Fruit fly (Drosophila melanogaster) whole organism, embryonic: Measurements from ENCODE around the gene Z600.

Experiments
- Asciz ChIP-seq: fragments of 200-800 bp; sonication (Bioruptor generic); optimal IDR thresholded peaks from 2 replicates; lab custom pipeline; 2017; ENCODE audit warnings: missing biosample characterization, mild to moderate bottlenecking, missing genetic modification characterization, missing genetic modification reagents
- Atf-2 ChIP-seq: fragments of 200-800 bp; sonication (Bioruptor generic); optimal IDR thresholded peaks from 2 replicates; lab custom pipeline; 2016; ENCODE audit warnings: missing biosample characterization, missing genetic modification characterization
- Awh ChIP-seq: fragments of 200-800 bp; sonication (Bioruptor generic); IDR thresholded peaks from 2 replicates; pipeline ENCODE4, ENCODE4 v1.3.6; 2022; ENCODE audit warnings: missing biosample characterization, missing genetic modification characterization
- B-H1 ChIP-seq: fragments of 200-800 bp; sonication (Bioruptor generic); IDR thresholded peaks from 3 replicates; pipeline ENCODE4 v1.3.6; 2022; ENCODE audit warnings: missing biosample characterization, missing genetic modification characterization
- Bteb2 ChIP-seq: fragments of 200-800 bp; sonication (Bioruptor generic); optimal IDR thresholded peaks from 2 replicates; lab custom pipeline; 2016; ENCODE audit warnings: missing biosample characterization, missing genetic modification characterization
- CG10366 ChIP-seq: fragments of 200-800 bp; sonication (Bioruptor generic); IDR thresholded peaks from 2 replicates; pipeline ENCODE4 v1.3.6; 2022; ENCODE audit warnings: missing biosample characterization, missing genetic modification characterization
- CG11723 ChIP-seq: fragments of 200-800 bp; sonication (Bioruptor generic); optimal IDR thresholded peaks from 2 replicates; lab custom pipeline; 2017; ENCODE audit warnings: missing biosample characterization, mild to moderate bottlenecking, missing genetic modification characterization
- CG13424 ChIP-seq: fragments of 200-800 bp; sonication (Bioruptor generic); optimal IDR thresholded peaks from 2 replicates; lab custom pipeline; 2019; ENCODE audit warnings: missing biosample characterization, mild to moderate bottlenecking, missing genetic modification characterization, moderate library complexity
- CG13894 ChIP-seq: fragments of 200-800 bp; sonication (Bioruptor generic); optimal IDR thresholded peaks from 3 replicates; lab custom pipeline; 2018; ENCODE audit warnings: missing biosample characterization, mild to moderate bottlenecking, missing genetic modification characterization, moderate library complexity
- CG14014 ChIP-seq: fragments of 200-800 bp; sonication (Bioruptor generic); IDR thresholded peaks from 2 replicates; pipeline ENCODE4 v1.3.6; 2022; ENCODE audit warnings: missing biosample characterization, missing genetic modification characterization
- CG14441 ChIP-seq: fragments of 200-800 bp; sonication (Bioruptor generic); IDR thresholded peaks from 2 replicates; pipeline ENCODE4 v1.3.6; 2022; ENCODE audit warnings: missing biosample characterization, missing genetic modification characterization
- CG14965 ChIP-seq: fragments of 200-800 bp; sonication (Bioruptor generic); optimal IDR thresholded peaks from 2 replicates; lab custom pipeline; 2016; ENCODE audit warnings: missing biosample characterization, missing genetic modification characterization, borderline replicate concordance
- CG15269 ChIP-seq: fragments of 200-800 bp; sonication (Bioruptor generic); optimal IDR thresholded peaks from 2 replicates; lab custom pipeline; 2018; ENCODE audit warnings: missing biosample characterization, mild to moderate bottlenecking, missing genetic modification characterization, moderate library complexity
- CG1832 ChIP-seq: fragments of 200-800 bp; sonication (Bioruptor generic); optimal IDR thresholded peaks from 2 replicates; lab custom pipeline; 2017; ENCODE audit warnings: missing biosample characterization, mild to moderate bottlenecking, missing genetic modification characterization, inconsistent platforms
- CG2129 ChIP-seq: fragments of 200-800 bp; sonication (Bioruptor generic); IDR thresholded peaks from 2 replicates; pipeline ENCODE4 v1.3.6; 2022; ENCODE audit warnings: missing biosample characterization, missing genetic modification characterization; ENCODE audit not compliant: partially characterized antibody
- CG32532 ChIP-seq: fragments of 200-800 bp; sonication (Bioruptor generic); IDR thresholded peaks from 2 replicates; pipeline ENCODE4 v1.3.6; 2022; ENCODE audit warnings: missing biosample characterization, missing genetic modification characterization
- CG3838 ChIP-seq: fragments of 200-800 bp; sonication (Bioruptor generic); optimal IDR thresholded peaks from 3 replicates; lab custom pipeline; 2016; ENCODE audit warnings: missing biosample characterization, missing genetic modification characterization
- CG4424 ChIP-seq: fragments of 200-800 bp; sonication (Bioruptor generic); optimal IDR thresholded peaks from 3 replicates; lab custom pipeline; 2016; ENCODE audit warnings: missing biosample characterization, missing genetic modification characterization
- CG4854 ChIP-seq: fragments of 200-800 bp; sonication (Bioruptor generic); optimal IDR thresholded peaks from 2 replicates; lab custom pipeline; 2016; ENCODE audit warnings: missing biosample characterization, missing genetic modification characterization, inconsistent platforms
- CG7357 ChIP-seq: fragments of 200-800 bp; sonication (Bioruptor generic); IDR thresholded peaks from 3 replicates; pipeline ENCODE4 v1.3.6; 2022; ENCODE audit warnings: missing biosample characterization, missing genetic modification characterization
- CG7745 ChIP-seq: fragments of 200-800 bp; sonication (Bioruptor generic); optimal IDR thresholded peaks from 2 replicates; lab custom pipeline; 2018; ENCODE audit warnings: missing biosample characterization, mild to moderate bottlenecking, missing genetic modification characterization, moderate library complexity
- CG7928 ChIP-seq: fragments of 200-800 bp; sonication (Bioruptor generic); optimal IDR thresholded peaks from 2 replicates; lab custom pipeline; 2017; ENCODE audit warnings: missing biosample characterization, mild to moderate bottlenecking, missing genetic modification characterization
- CG9437 ChIP-seq: fragments of 200-800 bp; sonication (Bioruptor generic); optimal IDR thresholded peaks from 2 replicates; lab custom pipeline; 2018; ENCODE audit warnings: missing biosample characterization, mild to moderate bottlenecking, missing genetic modification characterization
- CG9727 ChIP-seq: fragments of 200-800 bp; sonication (Bioruptor generic); optimal IDR thresholded peaks from 3 replicates; lab custom pipeline; 2017; ENCODE audit warnings: missing biosample characterization, mild to moderate bottlenecking, missing genetic modification characterization
- Deaf1 ChIP-seq: fragments of 200-800 bp; optimal IDR thresholded peaks from 3 replicates; lab custom pipeline; 2019; ENCODE audit warnings: missing biosample characterization, mild to moderate bottlenecking, missing genetic modification characterization, moderate library complexity
- Dll ChIP-seq: fragments of 200-800 bp; sonication (Bioruptor generic); IDR thresholded peaks from 4 replicates; pipeline ENCODE4 v1.3.6; 2022; ENCODE audit warnings: missing biosample characterization, missing genetic modification characterization; ENCODE audit not compliant: partially characterized antibody
- GATAe ChIP-seq: fragments of 200-800 bp; sonication (Bioruptor generic); conservative IDR thresholded peaks from 2 replicates; pipeline ENCODE4 v1.3.6; 2022; ENCODE audit warnings: missing biosample characterization, missing genetic modification characterization
- HLHmδ ChIP-seq: fragments of 200-800 bp; sonication (Bioruptor generic); optimal IDR thresholded peaks from 2 replicates; lab custom pipeline; 2018; ENCODE audit warnings: missing biosample characterization, mild to moderate bottlenecking, missing genetic modification characterization, moderate library complexity
- Hr3 ChIP-seq: fragments of 200-800 bp; sonication (Bioruptor generic); optimal IDR thresholded peaks from 3 replicates; lab custom pipeline; 2016; ENCODE audit warnings: missing biosample characterization, missing genetic modification characterization
- MTF-1 ChIP-seq: fragments of 200-800 bp; sonication (Bioruptor generic); optimal IDR thresholded peaks from 2 replicates; lab custom pipeline; 2018; ENCODE audit warnings: missing biosample characterization, mild to moderate bottlenecking, missing genetic modification characterization, borderline replicate concordance
- Max ChIP-seq: fragments of 200-800 bp; sonication (Bioruptor generic); optimal IDR thresholded peaks from 2 replicates; lab custom pipeline; 2016; ENCODE audit warnings: missing biosample characterization, mild to moderate bottlenecking, missing genetic modification characterization
- Nf-YA ChIP-seq: fragments of 200-800 bp; sonication (Bioruptor generic); IDR thresholded peaks from 2 replicates; pipeline ENCODE4 v1.3.6; 2022; ENCODE audit warnings: missing biosample characterization, missing genetic modification characterization
- Scr ChIP-seq: fragments of 200-800 bp; sonication (Bioruptor generic); IDR thresholded peaks from 2 replicates; pipeline ENCODE4 v1.3.6; 2022; ENCODE audit warnings: missing biosample characterization, missing genetic modification characterization; ENCODE audit not compliant: partially characterized antibody
- Side ChIP-seq: fragments of 200-800 bp; sonication (Bioruptor generic); optimal IDR thresholded peaks from 2 replicates; lab custom pipeline; 2016; ENCODE audit warnings: missing biosample characterization, missing genetic modification characterization
- Trl ChIP-seq, 3 experiments: fragments of >200 bp in 2 of 3; fragments of 200-800 bp in 1 of 3; sonication (Bioruptor generic) in 1 of 3; optimal IDR thresholded peaks; 2 replicates in 1 of 3; 3 replicates in 2 of 3; lab custom pipeline; 2016 to 2017; ENCODE audit warnings: missing biosample characterization in 1 of 3, missing genetic modification characterization in 1 of 3
- Xbp1 ChIP-seq: fragments of 200-800 bp; sonication (Bioruptor generic); optimal IDR thresholded peaks from 3 replicates; lab custom pipeline; 2016; ENCODE audit warnings: missing biosample characterization, mild to moderate bottlenecking, missing genetic modification characterization
- crc ChIP-seq: fragments of 200-800 bp; sonication (Bioruptor generic); optimal IDR thresholded peaks from 2 replicates; lab custom pipeline; 2016; ENCODE audit warnings: missing biosample characterization, missing genetic modification characterization
- croc ChIP-seq: fragments of 200-800 bp; sonication (Bioruptor generic); conservative IDR thresholded peaks from 3 replicates; pipeline ENCODE4 v1.3.6; 2022; ENCODE audit warnings: missing biosample characterization, missing genetic modification characterization
- jumu ChIP-seq: fragments of 200-800 bp; sonication (Bioruptor generic); optimal IDR thresholded peaks from 3 replicates; lab custom pipeline; 2016; ENCODE audit warnings: missing biosample characterization, missing genetic modification characterization
- odd ChIP-seq: fragments of 200-800 bp; sonication (Bioruptor generic); optimal IDR thresholded peaks from 2 replicates; lab custom pipeline; 2017; ENCODE audit warnings: missing biosample characterization, mild to moderate bottlenecking, missing genetic modification characterization
- pnt ChIP-seq: fragments of 200-800 bp; sonication (Bioruptor generic); optimal IDR thresholded peaks from 3 replicates; lab custom pipeline; 2016; ENCODE audit warnings: missing biosample characterization, missing genetic modification characterization
- pum ChIP-seq: fragments of 200-800 bp; sonication (Bioruptor generic); optimal IDR thresholded peaks from 2 replicates; lab custom pipeline; 2016; ENCODE audit warnings: missing biosample characterization, missing genetic modification characterization
- sc ChIP-seq, 3 experiments: fragments of >200 bp in 2 of 3; fragments of 200-800 bp in 1 of 3; sonication (Bioruptor generic) in 1 of 3; optimal IDR thresholded peaks; 2 replicates in 2 of 3; 3 replicates in 1 of 3; lab custom pipeline; 2017; ENCODE audit warnings: mild to moderate bottlenecking in 1 of 3, missing biosample characterization in 1 of 3, missing genetic modification characterization in 1 of 3, missing genetic modification reagents in 1 of 3
- sens ChIP-seq: fragments of 200-800 bp; sonication (Bioruptor generic); peaks from one replicate; lab custom pipeline; 2016; ENCODE audit warnings: missing biosample characterization, missing genetic modification characterization
- shn ChIP-seq: fragments of 200-800 bp; sonication (Bioruptor generic); optimal IDR thresholded peaks from 3 replicates; lab custom pipeline; 2016; ENCODE audit warnings: missing biosample characterization, missing genetic modification characterization
- twi ChIP-seq: fragments of 200-800 bp; optimal IDR thresholded peaks from 2 replicates; lab custom pipeline; 2019; ENCODE audit warnings: missing biosample characterization, mild to moderate bottlenecking, missing genetic modification characterization, moderate library complexity
- zfh2 ChIP-seq: fragments of 200-800 bp; sonication (Bioruptor generic); optimal IDR thresholded peaks from 2 replicates; lab custom pipeline; 2016; ENCODE audit warnings: missing biosample characterization, missing genetic modification characterization

The Z600 gene

DNA sequence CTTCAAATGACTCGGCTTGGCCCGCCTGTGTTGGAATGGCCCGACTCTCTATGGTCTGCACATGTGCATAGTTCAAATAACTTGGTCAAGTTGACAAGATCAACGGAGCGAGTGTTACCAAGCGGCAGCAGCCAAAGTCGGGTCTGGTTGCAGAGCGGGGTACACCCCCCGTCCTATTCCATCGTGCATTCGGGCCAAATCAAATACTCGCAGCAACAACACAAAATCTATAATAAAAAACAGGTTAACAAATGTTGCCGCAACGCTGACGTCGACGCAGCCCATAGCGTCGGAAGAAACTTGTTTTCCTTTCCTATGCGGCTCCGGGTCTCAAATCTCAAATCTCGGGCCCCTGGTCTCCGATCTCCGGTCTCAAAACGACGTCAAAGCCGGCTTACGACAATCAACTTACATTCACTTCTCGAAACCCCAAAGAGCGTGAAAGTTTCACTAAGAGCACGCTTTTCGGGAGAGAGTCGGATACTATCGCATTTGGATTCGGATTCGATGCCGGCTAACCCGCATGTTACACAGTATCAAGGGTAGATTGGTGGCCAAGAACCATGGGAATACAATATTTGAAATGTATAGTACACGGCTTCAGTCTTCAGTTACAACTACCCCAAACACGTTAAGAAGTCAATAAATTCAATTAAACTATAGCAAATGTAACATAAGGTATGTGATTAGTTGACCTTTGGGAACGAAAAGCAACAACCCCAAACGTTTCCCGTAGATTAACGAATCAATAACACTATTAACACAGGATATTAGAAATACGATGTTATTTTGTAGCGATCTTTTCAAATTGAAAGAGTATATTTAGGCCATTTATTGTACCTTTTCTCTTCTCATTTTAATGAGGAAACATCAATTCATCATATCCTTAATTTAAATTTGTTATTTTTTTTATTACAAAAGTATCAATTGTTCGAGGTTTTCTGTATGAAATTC is 25.7 kb downstream of the Z600 start (continued):
- TF ChIP-seq Xbp1 (peak; percentile 72), GATAe (GFP tag; lab: Robert Waterston, UW) (no peak), CG14441 (GFP tag; lab: Robert Waterston, UW) (peak; percentile 61; the same call in 1 of the 2 replicates), CG14965 (GFP tag; lab: Kevin White, UChicago) (no peak), jumu (GFP tag; lab: Kevin White, UChicago) (peak; percentile 49), croc (GFP tag; lab: Robert Waterston, UW) (no peak), CG15269 (tag; lab: Kevin White, UChicago) (peak; percentile 71), Awh (GFP tag; lab: Robert Waterston, UW) (no peak; the same call in 1 of the 2 replicates), shn (peak; percentile 48), CG13894 (tag; lab: Kevin White, UChicago) (peak; percentile 3), pnt (GFP tag; lab: Kevin White, UChicago) (peak; percentile 56), CG4854 (GFP tag; lab: Kevin White, UChicago) (no peak), Dll (0 out of 4 replicates have a peak, but pooled peaks have one; percentile 5), pum (GFP tag; lab: Kevin White, UChicago) (peak; percentile 59), CG4424 (GFP tag; lab: Kevin White, UChicago) (peak; percentile 53), twi (peak; percentile 30), CG32532 (peak; percentile 35; the same call in 1 of the 2 replicates), crc (no peak), CG9437 (peak; percentile 83), CG3838 (GFP tag; lab: Kevin White, UChicago) (no peak), Hr3 (GFP tag; lab: Kevin White, UChicago) (peak; percentile 65), Side (GFP tag; lab: Kevin White, UChicago) (peak; percentile 32), B-H1 (GFP tag; lab: Robert Waterston, UW) (no peak; the same call in 2 of the 3 replicates), CG11723 (peak; percentile 61), sc (optimal IDR thresholded peaks at IDR 0.05; lab: Kevin White, UChicago) (no peak), sc (GFP tag; optimal IDR thresholded peaks at IDR 0.05; lab: Kevin White, UChicago) (peak; percentile 39), Deaf1 (tag; lab: Kevin White, UChicago) (peak; percentile 32), Bteb2 (peak; percentile 51), CG1832 (GFP tag; lab: Kevin White, UChicago) (no peak), odd (GFP tag; lab: Kevin White, UChicago) (peak; percentile 67), Trl (optimal IDR thresholded peaks at IDR 0.05; lab: Kevin White, UChicago) (peak in 1 of 2 experiments; percentile 68), Trl (GFP tag; optimal IDR thresholded peaks at IDR 0.05; lab: Kevin White, UChicago) (no peak), Scr (GFP tag; lab: Robert Waterston, UW) (no peak), CG7357 (no peak), CG9727 (GFP tag; lab: Kevin White, UChicago) (peak; percentile 80), HLHmδ (GFP tag; lab: Kevin White, UChicago) (peak; percentile 13), MTF-1 (GFP tag; lab: Kevin White, UChicago) (no peak), CG7745 (tag; lab: Kevin White, UChicago) (no peak), CG13424 (tag; lab: Kevin White, UChicago) (peak; percentile 68), zfh2 (GFP tag; lab: Kevin White, UChicago) (peak; percentile 59), Atf-2 (GFP tag; lab: Kevin White, UChicago) (peak; percentile 58), sens (peak; percentile 94), CG2129 (no peak), Max (GFP tag; lab: Kevin White, UChicago) (peak; percentile 49), Nf-YA (GFP tag; lab: Robert Waterston, UW) (no peak), Asciz (peak; percentile 46), CG10366 (GFP tag; lab: Robert Waterston, UW) (peak; percentile 51), CG7928 (GFP tag; lab: Kevin White, UChicago) (no peak), CG14014 (no peak)
